Worm (Caenorhabditis elegans): ENCODE measurements around the gene hcp-3.

Gene hcp-3

ce11 chrIII:9619079-9619761 lies 3.0 kb upstream of the hcp-3 start, which contains the start of gene hlh-11 (continued):
- TF ChIP-seq ceh-19 (GFP tag; optimal IDR thresholded peaks at IDR 0.05), result no peak
- TF ChIP-seq ceh-31 (tag; optimal IDR thresholded peaks at IDR 0.05), result peak; percentile 62
- TF ChIP-seq dmd-4 (tag; optimal IDR thresholded peaks at IDR 0.05; ENCODE audit: borderline replicate concordance), result no peak
- TF ChIP-seq sdc-2 (tag; optimal IDR thresholded peaks at IDR 0.05), result no peak
- TF ChIP-seq sox-4 (tag; optimal IDR thresholded peaks at IDR 0.05), result peak; percentile 30
- TF ChIP-seq ceh-22 (tag; optimal IDR thresholded peaks at IDR 0.05), result no peak
- TF ChIP-seq lin-11 (tag; optimal IDR thresholded peaks at IDR 0.05), result no peak
- no peak for TF ChIP-seq fkh-6 (tag; optimal IDR thresholded peaks at IDR 0.05)
- TF ChIP-seq unc-42 (tag; optimal IDR thresholded peaks at IDR 0.05), result peak; percentile 59
- TF ChIP-seq sox-2 (GFP tag; IDR thresholded peaks at IDR 0.05), result no peak
- TF ChIP-seq mec-3 (tag; optimal IDR thresholded peaks at IDR 0.05; ENCODE audit: borderline replicate concordance), result no peak
- peak; percentile 57 for TF ChIP-seq rnt-1 (tag; optimal IDR thresholded peaks at IDR 0.05)
- TF ChIP-seq ttx-3 (tag; optimal IDR thresholded peaks at IDR 0.05), result no peak
- TF ChIP-seq tbx-2 (tag; optimal IDR thresholded peaks at IDR 0.05), result peak; percentile 58
- TF ChIP-seq pqm-1 (tag; optimal IDR thresholded peaks at IDR 0.05), result no peak
- no peak for TF ChIP-seq ceh-2 (tag; optimal IDR thresholded peaks at IDR 0.05)
- no peak for TF ChIP-seq K02D7.2 (tag; optimal IDR thresholded peaks at IDR 0.05)
- no peak for TF ChIP-seq gmeb-2 (tag; optimal IDR thresholded peaks at IDR 0.05)
- peak; percentile 76 for TF ChIP-seq hlh-30 (tag; optimal IDR thresholded peaks at IDR 0.05; ENCODE audit: insufficient read depth)
- TF ChIP-seq hlh-13 (GFP tag; optimal IDR thresholded peaks at IDR 0.05), result no peak
- TF ChIP-seq ceh-18 (tag; optimal IDR thresholded peaks at IDR 0.05), result peak; percentile 96
- no peak for TF ChIP-seq pros-1 (tag; optimal IDR thresholded peaks at IDR 0.05)
- TF ChIP-seq dve-1 (tag; optimal IDR thresholded peaks at IDR 0.05), result peak; percentile 12
- TF ChIP-seq Y22D7AL.16 (tag; optimal IDR thresholded peaks at IDR 0.05), result no peak
- TF ChIP-seq npax-4 (tag; optimal IDR thresholded peaks at IDR 0.05), result no peak
- TF ChIP-seq syd-9 (tag; optimal IDR thresholded peaks at IDR 0.05), result peak; percentile 3

- TF ChIP-seq nfya-1 (tag; optimal IDR thresholded peaks at IDR 0.05) (peak; percentile 52), pha-2 (tag; optimal IDR thresholded peaks at IDR 0.05) (no peak), pax-1 (tag; optimal IDR thresholded peaks at IDR 0.05) (no peak)
Measured at ce11 chrIII:9617599-9618262, 1.5 kb upstream of the hcp-3 start.

ce11 chrIII:9616933-9617332 lies 663 bp upstream of the hcp-3 start:
- TF ChIP-seq nhr-11 (tag; optimal IDR thresholded peaks at IDR 0.05) (no peak), sox-2 (GFP tag; IDR thresholded peaks at IDR 0.05) (no peak), ref-2 (tag; optimal IDR thresholded peaks at IDR 0.05) (no peak), unc-3 (GFP tag; conservative IDR thresholded peaks at IDR 0.05) (no peak), unc-3 (tag; optimal IDR thresholded peaks at IDR 0.05) (no peak), madf-2 (tag; optimal IDR thresholded peaks at IDR 0.05) (no peak), unc-55 (GFP tag; optimal IDR thresholded peaks at IDR 0.05) (no peak), eyg-1 (tag; optimal IDR thresholded peaks at IDR 0.05) (no peak), ceh-22 (tag; optimal IDR thresholded peaks at IDR 0.05) (no peak), fkh-6 (tag; optimal IDR thresholded peaks at IDR 0.05) (no peak), hlh-8 (tag; optimal IDR thresholded peaks at IDR 0.05) (no peak), ets-4 (tag; optimal IDR thresholded peaks at IDR 0.05) (no peak), pax-1 (tag; optimal IDR thresholded peaks at IDR 0.05) (no peak)
